Worm (Caenorhabditis elegans): Measurements from ENCODE around the gene hcp-3.

DNA sequence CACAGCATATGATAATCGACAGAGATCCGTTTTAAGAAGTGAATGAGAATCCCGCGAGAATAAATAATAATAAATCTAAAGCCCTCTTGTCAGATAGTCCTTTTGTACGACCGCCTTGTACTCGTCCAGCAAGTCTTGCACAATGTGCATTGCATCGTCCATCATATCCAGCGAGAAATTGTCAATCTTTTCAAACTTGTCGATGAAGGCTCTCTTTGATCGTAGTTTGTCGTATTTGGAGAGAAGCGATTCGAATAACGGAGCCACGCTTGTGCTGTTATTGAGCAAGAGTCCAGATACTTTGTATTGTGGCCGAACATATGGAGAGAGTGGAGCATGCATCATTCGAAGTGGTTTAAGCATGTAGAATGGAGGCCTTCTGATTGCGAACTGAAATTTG is 10.3 kb upstream of the hcp-3 start:
- TF ChIP-seq dmd-8 (GFP tag; IDR thresholded peaks at IDR 0.05) (no peak), nhr-11 (tag; optimal IDR thresholded peaks at IDR 0.05) (no peak), pqm-1 (tag; optimal IDR thresholded peaks at IDR 0.05) (no peak), ces-1 (GFP tag; optimal IDR thresholded peaks at IDR 0.05) (no peak), nhr-25 (tag; optimal IDR thresholded peaks at IDR 0.05; ENCODE audit: borderline replicate concordance, insufficient read depth) (no peak)
